Worm (Caenorhabditis elegans): ENCODE measurements around the gene gei-1.

DNA sequence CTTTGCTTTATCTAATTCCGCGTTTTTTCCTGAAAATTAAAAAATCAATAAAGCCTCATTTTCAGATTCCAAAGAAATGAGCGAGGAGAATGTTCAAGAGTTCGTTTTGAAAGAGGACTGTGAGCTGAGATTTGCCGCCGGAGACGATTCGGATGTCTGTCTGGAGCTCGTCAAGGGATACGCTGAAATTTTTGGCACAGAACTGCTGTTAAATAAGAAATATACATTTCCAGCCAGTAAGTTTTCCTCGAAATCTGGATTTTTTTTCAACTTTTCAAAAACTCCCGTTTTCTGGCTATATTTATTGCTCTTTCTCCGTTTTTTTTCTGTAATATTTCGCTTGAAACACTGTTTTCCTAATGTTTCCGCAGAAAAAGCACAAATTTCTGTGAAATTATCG lies 53.0 kb downstream of the gei-1 start, which contains the start of gene clpf-1:
- TF ChIP-seq dao-5 (tag; optimal IDR thresholded peaks at IDR 0.05): no peak
- TF ChIP-seq W03F9.2 (tag; optimal IDR thresholded peaks at IDR 0.05): no peak
- TF ChIP-seq him-1 (tag; optimal IDR thresholded peaks at IDR 0.05): no peak
